Fruit fly (Drosophila melanogaster) whole organism, embryonic: ENCODE results near the gene mil.

Source experiments
- Aef1 ChIP-seq: fragments of 200-800 bp; sonication (Bioruptor generic); IDR thresholded peaks from 3 replicates; pipeline ENCODE4 v1.3.6; 2022; ENCODE audit warnings: missing biosample characterization, missing genetic modification characterization
- Asciz ChIP-seq: fragments of 200-800 bp; sonication (Bioruptor generic); optimal IDR thresholded peaks from 2 replicates; lab custom pipeline; 2017; ENCODE audit warnings: missing biosample characterization, mild to moderate bottlenecking, missing genetic modification characterization, missing genetic modification reagents
- CG10979 ChIP-seq: fragments of 200-800 bp; sonication (Bioruptor generic); optimal IDR thresholded peaks from 2 replicates; lab custom pipeline; 2018; ENCODE audit warnings: missing biosample characterization, mild to moderate bottlenecking, missing genetic modification characterization, moderate library complexity
- CG12219 ChIP-seq: fragments of 200-800 bp; sonication (Bioruptor generic); optimal IDR thresholded peaks from 3 replicates; lab custom pipeline; 2018; ENCODE audit warnings: missing biosample characterization, mild to moderate bottlenecking, missing genetic modification characterization
- CG14860 ChIP-seq: fragments of 200-800 bp; sonication (Bioruptor generic); IDR thresholded peaks from 3 replicates; pipeline ENCODE4 v1.3.6; 2022; ENCODE audit warnings: missing biosample characterization, missing genetic modification characterization; ENCODE audit not compliant: partially characterized antibody
- CG15696 ChIP-seq: fragments of 200-800 bp; sonication (Bioruptor generic); optimal IDR thresholded peaks from 2 replicates; lab custom pipeline; 2019; ENCODE audit warnings: missing biosample characterization, mild to moderate bottlenecking, missing genetic modification characterization, moderate library complexity
- CG1602 ChIP-seq: fragments of 200-800 bp; sonication (Bioruptor generic); optimal IDR thresholded peaks from 3 replicates; lab custom pipeline; 2016; ENCODE audit warnings: missing biosample characterization, missing genetic modification characterization
- CG16779 ChIP-seq: fragments of 200-800 bp; sonication (Bioruptor generic); IDR thresholded peaks from 2 replicates; pipeline ENCODE4 v1.3.6; 2022; ENCODE audit warnings: missing biosample characterization, missing genetic modification characterization
- CG2129 ChIP-seq: fragments of 200-800 bp; sonication (Bioruptor generic); IDR thresholded peaks from 2 replicates; pipeline ENCODE4 v1.3.6; 2022; ENCODE audit warnings: missing biosample characterization, missing genetic modification characterization; ENCODE audit not compliant: partially characterized antibody
- CG2875 ChIP-seq: fragments of 200-800 bp; sonication (Bioruptor generic); optimal IDR thresholded peaks from 2 replicates; lab custom pipeline; 2017; ENCODE audit warnings: missing biosample characterization, mild to moderate bottlenecking, missing genetic modification characterization, missing genetic modification reagents
- CG3163 ChIP-seq: fragments of 200-800 bp; sonication (Bioruptor generic); optimal IDR thresholded peaks from 3 replicates; lab custom pipeline; 2016; ENCODE audit warnings: missing biosample characterization, missing genetic modification characterization
- CG42726 ChIP-seq: fragments of 200-800 bp; sonication (Bioruptor generic); IDR thresholded peaks from 2 replicates; pipeline ENCODE4 v1.3.6; 2022; ENCODE audit warnings: missing biosample characterization, missing genetic modification characterization; ENCODE audit not compliant: partially characterized antibody
- CG5953 ChIP-seq: fragments of 200-800 bp; sonication (Bioruptor generic); IDR thresholded peaks from 2 replicates; pipeline ENCODE4 v1.3.6; 2022; ENCODE audit warnings: missing biosample characterization, missing genetic modification characterization
- CG6689 ChIP-seq: fragments of 200-800 bp; sonication (Bioruptor generic); IDR thresholded peaks from 2 replicates; pipeline ENCODE4 v1.3.6; 2022; ENCODE audit warnings: missing biosample characterization, missing genetic modification characterization
- CG6854 ChIP-seq: fragments of 200-800 bp; sonication (Bioruptor generic); optimal IDR thresholded peaks from 3 replicates; lab custom pipeline; 2017; ENCODE audit warnings: missing biosample characterization, mild to moderate bottlenecking, missing genetic modification characterization
- CG7963 ChIP-seq: fragments of 200-800 bp; sonication (Bioruptor generic); IDR thresholded peaks from 3 replicates; pipeline ENCODE4 v1.3.6; 2022; ENCODE audit warnings: missing biosample characterization, missing genetic modification characterization; ENCODE audit not compliant: partially characterized antibody
- CG8765 ChIP-seq: fragments of 200-800 bp; sonication (Bioruptor generic); IDR thresholded peaks from 2 replicates; pipeline ENCODE4 v1.3.6; 2022; ENCODE audit warnings: missing biosample characterization, missing genetic modification characterization
- CG8924 ChIP-seq: fragments of 200-800 bp; optimal IDR thresholded peaks from 3 replicates; lab custom pipeline; 2019; ENCODE audit warnings: missing biosample characterization, mild to moderate bottlenecking, missing genetic modification characterization, moderate library complexity
- CG9817 ChIP-seq: fragments of 200-800 bp; sonication (Bioruptor generic); optimal IDR thresholded peaks from 2 replicates; lab custom pipeline; 2018; ENCODE audit warnings: missing biosample characterization, mild to moderate bottlenecking, missing genetic modification characterization, moderate library complexity
- Dad ChIP-seq: fragments of 200-800 bp; sonication (Bioruptor generic); optimal IDR thresholded peaks from 3 replicates; lab custom pipeline; 2016; ENCODE audit warnings: missing biosample characterization, missing genetic modification characterization
- Dfd ChIP-seq, 2 experiments: fragments of >200 bp; optimal IDR thresholded peaks; 2 replicates each; lab custom pipeline; 2017; ENCODE audit warnings: missing biosample characterization in 2 of 2, missing genetic modification characterization in 2 of 2
- Doc2 ChIP-seq: fragments of 200-800 bp; sonication (Bioruptor generic); IDR thresholded peaks from 2 replicates; pipeline ENCODE4 v1.3.6; 2022; ENCODE audit warnings: missing biosample characterization, missing genetic modification characterization
- H2.0 ChIP-seq: fragments of 200-800 bp; sonication (Bioruptor generic); IDR thresholded peaks from 2 replicates; pipeline ENCODE4 v1.3.6; 2022; ENCODE audit warnings: missing biosample characterization, missing genetic modification characterization
- Hey ChIP-seq: fragments of 200-800 bp; sonication (Bioruptor generic); optimal IDR thresholded peaks from 3 replicates; lab custom pipeline; 2018; ENCODE audit warnings: missing biosample characterization, mild to moderate bottlenecking, missing genetic modification characterization
- Hr3 ChIP-seq: fragments of 200-800 bp; sonication (Bioruptor generic); optimal IDR thresholded peaks from 3 replicates; lab custom pipeline; 2016; ENCODE audit warnings: missing biosample characterization, missing genetic modification characterization
- Jarid2 ChIP-seq: fragments of 200-800 bp; sonication (Bioruptor generic); optimal IDR thresholded peaks from 3 replicates; lab custom pipeline; 2017; ENCODE audit warnings: mild to moderate bottlenecking, missing biosample characterization, missing genetic modification reagents, missing genetic modification characterization
- amos ChIP-seq: fragments of 200-800 bp; sonication (Bioruptor generic); IDR thresholded peaks from 2 replicates; pipeline ENCODE4 v1.3.6; 2022; ENCODE audit warnings: missing biosample characterization, missing genetic modification characterization; ENCODE audit not compliant: partially characterized antibody
- ash1 ChIP-seq: fragments of 200-800 bp; sonication (Bioruptor generic); optimal IDR thresholded peaks from 2 replicates; lab custom pipeline; 2018; ENCODE audit warnings: missing biosample characterization, mild to moderate bottlenecking, missing genetic modification characterization
- cato ChIP-seq: fragments of 200-800 bp; sonication (Bioruptor generic); optimal IDR thresholded peaks from 2 replicates; lab custom pipeline; 2016; ENCODE audit warnings: missing biosample characterization, missing genetic modification characterization, borderline replicate concordance
- chinmo ChIP-seq: fragments of 200-800 bp; sonication (Bioruptor generic); IDR thresholded peaks from 4 replicates; pipeline ENCODE4 v1.3.6; 2022; ENCODE audit warnings: missing biosample characterization, missing genetic modification characterization; ENCODE audit not compliant: partially characterized antibody
- cwo ChIP-seq: fragments of 200-800 bp; sonication (Bioruptor generic); optimal IDR thresholded peaks from 3 replicates; lab custom pipeline; 2017; ENCODE audit warnings: missing biosample characterization, missing genetic modification characterization, mild to moderate bottlenecking, moderate library complexity, missing genetic modification reagents
- emc ChIP-seq: fragments of 200-800 bp; sonication (Bioruptor generic); optimal IDR thresholded peaks from 2 replicates; lab custom pipeline; 2016; ENCODE audit warnings: missing biosample characterization, missing genetic modification characterization
- eyg ChIP-seq: fragments of 200-800 bp; sonication (Bioruptor generic); optimal IDR thresholded peaks from 3 replicates; lab custom pipeline; 2016; ENCODE audit warnings: missing biosample characterization, missing genetic modification characterization
- her ChIP-seq: fragments of 200-800 bp; sonication (Bioruptor generic); optimal IDR thresholded peaks from 2 replicates; lab custom pipeline; 2016; ENCODE audit warnings: missing biosample characterization, missing genetic modification characterization
- kay ChIP-seq: fragments of 200-800 bp; sonication (Bioruptor generic); optimal IDR thresholded peaks from 2 replicates; lab custom pipeline; 2016; ENCODE audit warnings: missing biosample characterization, missing genetic modification characterization
- lmd ChIP-seq: fragments of 200-800 bp; sonication (Bioruptor generic); IDR thresholded peaks from 2 replicates; pipeline ENCODE4 v1.3.6; 2022; ENCODE audit warnings: missing biosample characterization, missing genetic modification characterization
- pfk ChIP-seq: fragments of 200-800 bp; sonication (Bioruptor generic); optimal IDR thresholded peaks from 2 replicates; lab custom pipeline; 2018; ENCODE audit warnings: missing biosample characterization, mild to moderate bottlenecking, missing genetic modification characterization, moderate library complexity
- pnt ChIP-seq: fragments of 200-800 bp; sonication (Bioruptor generic); optimal IDR thresholded peaks from 3 replicates; lab custom pipeline; 2016; ENCODE audit warnings: missing biosample characterization, missing genetic modification characterization
- ro ChIP-seq: fragments of 200-800 bp; sonication (Bioruptor generic); IDR thresholded peaks from 2 replicates; pipeline ENCODE4 v1.3.6; 2022; ENCODE audit warnings: missing biosample characterization, missing genetic modification characterization
- sima ChIP-seq: fragments of 200-800 bp; sonication (Bioruptor generic); optimal IDR thresholded peaks from 2 replicates; lab custom pipeline; 2016; ENCODE audit warnings: missing biosample characterization, missing genetic modification characterization
- sisA ChIP-seq: fragments of 200-800 bp; sonication (Bioruptor generic); IDR thresholded peaks from 2 replicates; pipeline ENCODE4 v1.3.6; 2022; ENCODE audit warnings: missing biosample characterization, missing genetic modification characterization
- so ChIP-seq: fragments of 200-800 bp; sonication (Bioruptor generic); IDR thresholded peaks from 3 replicates; pipeline ENCODE4 v1.3.6; 2022; ENCODE audit warnings: missing biosample characterization, missing genetic modification characterization
- stwl ChIP-seq: fragments of 200-800 bp; sonication (Bioruptor generic); optimal IDR thresholded peaks from 3 replicates; lab custom pipeline; 2018; ENCODE audit warnings: missing biosample characterization, mild to moderate bottlenecking, missing genetic modification characterization, moderate library complexity
- tio ChIP-seq: fragments of 200-800 bp; sonication (Bioruptor generic); optimal IDR thresholded peaks from 2 replicates; lab custom pipeline; 2017; ENCODE audit warnings: missing biosample characterization, missing genetic modification characterization, inconsistent platforms
- tll ChIP-seq, 2 experiments: fragments of 200-800 bp in 1 of 2; fragments of >200 bp in 1 of 2; sonication (Bioruptor generic) in 1 of 2; optimal IDR thresholded peaks; 2 replicates each; lab custom pipeline; 2017 to 2019; ENCODE audit warnings: missing biosample characterization in 2 of 2, missing genetic modification characterization in 2 of 2, mild to moderate bottlenecking in 1 of 2, moderate library complexity in 1 of 2
- zen2 ChIP-seq: fragments of 200-800 bp; sonication (Bioruptor generic); IDR thresholded peaks from 3 replicates; pipeline ENCODE4 v1.3.6; 2022; ENCODE audit warnings: missing biosample characterization, missing genetic modification characterization; ENCODE audit not compliant: partially characterized antibody
- zfh1 ChIP-seq: fragments of 200-800 bp; sonication (Bioruptor generic); IDR thresholded peaks from 3 replicates; pipeline ENCODE4 v1.3.6; 2022; ENCODE audit warnings: missing biosample characterization, missing genetic modification characterization

Gene mil

DNA sequence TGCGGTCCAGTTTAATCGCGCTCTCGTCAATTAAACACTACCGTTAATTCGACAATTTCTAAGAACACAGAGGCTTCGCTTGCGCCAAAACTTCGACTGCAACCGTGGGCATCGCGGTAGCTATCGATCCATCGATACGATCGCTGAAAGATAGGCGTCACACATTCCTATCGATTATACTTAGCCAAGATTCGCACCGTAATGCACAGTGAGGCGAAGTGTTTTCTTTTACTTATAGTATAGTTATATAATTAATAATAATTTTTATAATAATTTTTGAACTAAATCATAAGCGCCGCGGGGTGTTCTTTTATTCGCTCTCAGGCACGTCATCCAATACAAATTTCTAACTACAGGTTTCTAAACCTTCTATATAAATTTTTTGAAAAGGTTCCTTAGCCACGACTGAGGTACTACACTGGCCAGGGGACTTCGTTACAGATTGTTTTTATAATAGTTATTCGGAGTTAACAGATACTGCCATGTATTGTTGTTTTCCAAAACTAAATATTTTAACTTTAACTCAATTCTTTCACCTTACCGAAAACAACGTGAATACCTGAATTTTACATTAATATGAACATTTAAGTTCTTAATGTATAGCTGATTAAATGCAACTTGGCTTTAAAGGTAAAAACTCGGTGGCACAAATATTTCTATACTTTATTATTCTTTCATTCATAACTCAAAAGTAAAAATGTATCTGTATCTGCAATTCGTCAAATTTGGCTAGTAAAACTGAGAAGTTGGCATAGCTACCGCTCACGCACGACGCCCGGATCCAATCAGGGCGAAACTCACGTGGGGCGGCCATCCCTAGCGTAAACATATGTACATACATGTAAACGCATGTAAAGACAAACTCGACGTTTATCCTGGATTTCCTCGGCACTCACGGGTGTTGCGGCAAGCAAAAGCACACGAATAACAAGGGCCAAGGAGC, 25.8 kb downstream of the mil start, which contains the start of the genes NSD and BOD1 (continued):
- TF ChIP-seq Hey (tag; lab: Kevin White, UChicago): no peak
- TF ChIP-seq ro (GFP tag; lab: Robert Waterston, UW): peak; percentile 34; the same call in 1 of the 2 replicates
- no peak for TF ChIP-seq her (GFP tag; lab: Kevin White, UChicago)
- peak; percentile 53; the same call in 1 of the 2 replicates for TF ChIP-seq CG8765
- TF ChIP-seq CG42726 (GFP tag; lab: Robert Waterston, UW): peak; percentile 98
- TF ChIP-seq H2.0: peak; percentile 45
- no peak for TF ChIP-seq cwo (GFP tag; lab: Kevin White, UChicago)
- TF ChIP-seq zfh1 (GFP tag; lab: Robert Waterston, UW): peak; percentile 70; the same call in 1 of the 3 replicates
- TF ChIP-seq Hr3 (GFP tag; lab: Kevin White, UChicago): peak; percentile 52
- TF ChIP-seq CG10979: no peak
- TF ChIP-seq zen2: peak; percentile 93
- no peak; the same call in 1 of the 2 replicates for TF ChIP-seq CG16779 (GFP tag; lab: Robert Waterston, UW)
- no peak for TF ChIP-seq pfk (GFP tag; lab: Kevin White, UChicago)
- peak; percentile 81 for TF ChIP-seq sisA (GFP tag; lab: Robert Waterston, UW)
- peak; percentile 34; the same call in 1 of the 2 replicates for TF ChIP-seq CG5953 (GFP tag; lab: Robert Waterston, UW)
- peak; percentile 81 for TF ChIP-seq CG2129 (GFP tag; lab: Robert Waterston, UW)
- peak; percentile 54 for TF ChIP-seq CG8924 (tag; lab: Kevin White, UChicago)
- TF ChIP-seq CG2875 (GFP tag; lab: Kevin White, UChicago): no peak
- no peak for TF ChIP-seq emc
- no peak for TF ChIP-seq cato (GFP tag; lab: Kevin White, UChicago)
- no peak for TF ChIP-seq Jarid2
- no peak for TF ChIP-seq pnt
- no peak for TF ChIP-seq so (GFP tag; lab: Robert Waterston, UW)
- TF ChIP-seq CG14860: peak; percentile 89
- peak; percentile 62 for TF ChIP-seq CG1602 (GFP tag; lab: Kevin White, UChicago)
- no peak for TF ChIP-seq CG12219 (GFP tag; lab: Kevin White, UChicago)
- peak; percentile 55 for TF ChIP-seq CG15696 (tag; lab: Kevin White, UChicago)
- no peak for TF ChIP-seq CG3163 (GFP tag; lab: Kevin White, UChicago)
- TF ChIP-seq eyg (GFP tag; lab: Kevin White, UChicago): no peak
- no peak for TF ChIP-seq CG6854 (GFP tag; lab: Kevin White, UChicago)
- TF ChIP-seq CG7963: peak; percentile 96
- no peak for TF ChIP-seq tll (GFP tag; optimal IDR thresholded peaks at IDR 0.05; lab: Kevin White, UChicago)
- TF ChIP-seq chinmo (GFP tag; lab: Robert Waterston, UW): peak; percentile 91
- peak; percentile 60 for TF ChIP-seq CG9817 (tag; lab: Kevin White, UChicago)
- no peak for TF ChIP-seq tio
- TF ChIP-seq Dfd (GFP tag; optimal IDR thresholded peaks at IDR 0.05; lab: Kevin White, UChicago): no peak
- TF ChIP-seq Asciz (GFP tag; lab: Kevin White, UChicago): no peak
- TF ChIP-seq Doc2 (GFP tag; lab: Robert Waterston, UW): no peak
- TF ChIP-seq Aef1 (GFP tag; lab: Robert Waterston, UW): peak; percentile 65
- TF ChIP-seq CG6689 (GFP tag; lab: Robert Waterston, UW): 0 out of 2 replicates have a peak, but pooled peaks have one; percentile 19
- TF ChIP-seq stwl: peak; percentile 39
- peak; percentile 64 for TF ChIP-seq lmd
- no peak for TF ChIP-seq ash1 (GFP tag; lab: Kevin White, UChicago)
- no peak for TF ChIP-seq Dad (GFP tag; lab: Kevin White, UChicago)
- TF ChIP-seq amos: peak; percentile 98
- TF ChIP-seq kay: no peak
- TF ChIP-seq sima (GFP tag; lab: Kevin White, UChicago): no peak
